Worm (Caenorhabditis elegans) whole organism, young adult: Measurements from ENCODE around the gene Y51B9A.8.

Experiments
- B0019.2 ChIP-seq: fragments of 200-800 bp; sonication (Bioruptor generic); conservative IDR thresholded peaks from 2 replicates; pipeline ENCODE4 v1.3.6; 2022; ENCODE audit warnings: missing genetic modification reagents, missing genetic modification characterization, missing compliant biosample characterization
- B0035.1 ChIP-seq: sonication (generic microtip); optimal IDR thresholded peaks from 2 replicates; lab custom pipeline; 2016; ENCODE audit warnings: missing genetic modification characterization, mild to moderate bottlenecking, missing compliant biosample characterization, missing genotype, missing genetic modification reagents
- C06A6.2 ChIP-seq: fragments of 200-800 bp; sonication (Bioruptor generic); conservative IDR thresholded peaks from 2 replicates; pipeline ENCODE4 v1.3.6; 2022; ENCODE audit warnings: missing genetic modification characterization, missing compliant biosample characterization
- D2030.7 ChIP-seq: fragments of 200-800 bp; sonication (Bioruptor generic); IDR thresholded peaks from 2 replicates; pipeline ENCODE4 v1.3.6; 2022; ENCODE audit warnings: missing genetic modification reagents, missing genetic modification characterization, missing compliant biosample characterization
- F10E7.11 ChIP-seq: sonication (generic microtip); optimal IDR thresholded peaks from 2 replicates; lab custom pipeline; 2017; ENCODE audit warnings: mild to moderate bottlenecking, missing genetic modification characterization, moderate library complexity, missing compliant biosample characterization
- F52B5.7 ChIP-seq: sonication (generic microtip); optimal IDR thresholded peaks from 2 replicates; lab custom pipeline; 2016; ENCODE audit warnings: mild to moderate bottlenecking, missing genetic modification characterization, missing compliant biosample characterization
- F57C9.4 ChIP-seq: sonication (generic microtip); optimal IDR thresholded peaks from 2 replicates; lab custom pipeline; 2017; ENCODE audit warnings: mild to moderate bottlenecking, missing genetic modification characterization, missing compliant biosample characterization
- T07F8.4 ChIP-seq: sonication (generic microtip); optimal IDR thresholded peaks from 2 replicates; lab custom pipeline; 2016; ENCODE audit warnings: mild to moderate bottlenecking, missing genetic modification characterization, moderate library complexity, missing compliant biosample characterization
- Y53G8AR.9 ChIP-seq: fragments of 200-800 bp; sonication (Bioruptor generic); conservative IDR thresholded peaks from 2 replicates; pipeline ENCODE4 v1.3.6; 2022; ENCODE audit warnings: missing genetic modification reagents, missing genetic modification characterization, missing compliant biosample characterization
- Y67H2A.10 ChIP-seq: fragments of 200-800 bp; sonication (Bioruptor generic); conservative IDR thresholded peaks from 2 replicates; pipeline ENCODE4 v1.3.6; 2022; ENCODE audit warnings: missing genetic modification reagents, missing genetic modification characterization, missing compliant biosample characterization
- Y79H2A.3 ChIP-seq: fragments of 200-800 bp; sonication (Bioruptor generic); conservative IDR thresholded peaks from 2 replicates; pipeline ENCODE4 v1.3.6; 2022; ENCODE audit warnings: missing genetic modification reagents, missing genetic modification characterization, missing compliant biosample characterization
- akir-1 ChIP-seq: fragments of 200-800 bp; sonication (Bioruptor generic); optimal IDR thresholded peaks from 2 replicates; lab custom pipeline; 2018; ENCODE audit warnings: mild to moderate bottlenecking, missing genetic modification characterization, moderate library complexity, missing compliant biosample characterization
- athp-1 ChIP-seq: sonication (generic microtip); optimal IDR thresholded peaks from 2 replicates; lab custom pipeline; 2017; ENCODE audit warnings: mild to moderate bottlenecking, missing genetic modification characterization, missing compliant biosample characterization
- attf-3 ChIP-seq: fragments of 200-800 bp; sonication (Bioruptor generic); conservative IDR thresholded peaks from 2 replicates; pipeline ENCODE4 v1.3.6; 2022; ENCODE audit warnings: missing genetic modification reagents, missing genetic modification characterization, missing compliant biosample characterization
- attf-6 ChIP-seq: fragments of 200-800 bp; sonication (Bioruptor generic); IDR thresholded peaks from 2 replicates; pipeline ENCODE4 v1.3.6; 2022; ENCODE audit warnings: missing genetic modification reagents, missing genetic modification characterization, missing compliant biosample characterization
- bed-1 ChIP-seq: fragments of 200-800 bp; sonication (Bioruptor generic); IDR thresholded peaks from 2 replicates; pipeline ENCODE4 v1.3.6; 2022; ENCODE audit warnings: missing genetic modification reagents, missing genetic modification characterization, missing compliant biosample characterization
- bed-2 ChIP-seq: fragments of 200-800 bp; sonication (Bioruptor generic); IDR thresholded peaks from 2 replicates; pipeline ENCODE4 v1.3.6; 2022; ENCODE audit warnings: missing genetic modification reagents, missing genetic modification characterization, missing compliant biosample characterization
- ccch-3 ChIP-seq: fragments of 200-800 bp; sonication (Bioruptor generic); optimal IDR thresholded peaks from 2 replicates; lab custom pipeline; 2018; ENCODE audit warnings: mild to moderate bottlenecking, missing genetic modification characterization, missing compliant biosample characterization
- ceh-27 ChIP-seq: fragments of 200-800 bp; sonication (Bioruptor generic); optimal IDR thresholded peaks from 2 replicates; lab custom pipeline; 2018; ENCODE audit warnings: mild to moderate bottlenecking, missing genetic modification characterization, moderate library complexity, missing compliant biosample characterization
- ceh-40 ChIP-seq: fragments of 200-800 bp; sonication (Bioruptor generic); IDR thresholded peaks from 2 replicates; pipeline ENCODE4 v1.3.6; 2022; ENCODE audit warnings: missing genetic modification characterization, missing compliant biosample characterization
- efl-1 ChIP-seq: fragments of 150-350 bp; optimal IDR thresholded peaks from 2 replicates; lab custom pipeline; 2014; ENCODE audit warnings: missing biosample characterization, missing genetic modification reagents, missing genetic modification characterization
- egl-44 ChIP-seq: fragments of 200-800 bp; sonication (Bioruptor generic); IDR thresholded peaks from 2 replicates; pipeline ENCODE4 v1.3.6; 2022; ENCODE audit warnings: missing genetic modification reagents, missing genetic modification characterization, missing compliant biosample characterization
- hlh-26 ChIP-seq: fragments of 200-800 bp; sonication (Bioruptor generic); conservative IDR thresholded peaks from 2 replicates; pipeline ENCODE4 v1.3.6; 2022; ENCODE audit warnings: missing genetic modification reagents, missing genetic modification characterization, missing compliant biosample characterization
- lin-40 ChIP-seq: sonication (generic microtip); optimal IDR thresholded peaks from 2 replicates; lab custom pipeline; 2016; ENCODE audit warnings: missing genetic modification characterization, mild to moderate bottlenecking, missing compliant biosample characterization, missing genotype, missing genetic modification reagents
- madf-3 ChIP-seq: fragments of 200-800 bp; sonication (Bioruptor generic); IDR thresholded peaks from 2 replicates; pipeline ENCODE4 v1.3.6; 2022; ENCODE audit warnings: missing genetic modification reagents, missing genetic modification characterization, missing compliant biosample characterization
- madf-8 ChIP-seq: fragments of 200-800 bp; sonication (Bioruptor generic); conservative IDR thresholded peaks from 2 replicates; pipeline ENCODE4 v1.3.6; 2022; ENCODE audit warnings: missing genetic modification reagents, missing genetic modification characterization, missing compliant biosample characterization
- mes-4 ChIP-seq: sonication (generic microtip); optimal IDR thresholded peaks from 2 replicates; lab custom pipeline; 2016; ENCODE audit warnings: missing genotype, missing genetic modification characterization, missing compliant biosample characterization
- nfya-1 ChIP-seq: sonication (generic microtip); optimal IDR thresholded peaks from 2 replicates; lab custom pipeline; 2017; ENCODE audit warnings: antibody characterized with exemption, missing compliant biosample characterization, missing genetic modification characterization, borderline replicate concordance; ENCODE audit not compliant: insufficient read depth
- nhr-120 ChIP-seq: fragments of 200-800 bp; sonication (Bioruptor generic); IDR thresholded peaks from 2 replicates; pipeline ENCODE4 v1.3.6; 2022; ENCODE audit warnings: missing genetic modification characterization, missing compliant biosample characterization
- pha-4 ChIP-seq: fragments of 150-350 bp; sonication (generic microtip); optimal IDR thresholded peaks from 2 replicates; lab custom pipeline; 2014; ENCODE audit warnings: missing biosample characterization, missing genetic modification reagents, missing genetic modification characterization
- rpc-1 ChIP-seq, 2 experiments: fragments of 150-350 bp in 1 of 2; sonication (generic microtip) in 1 of 2; optimal IDR thresholded peaks; 2 replicates each; lab custom pipeline; 2014 to 2018; ENCODE audit warnings: missing biosample characterization in 1 of 2, missing genetic modification characterization in 1 of 2, missing genetic modification reagents in 1 of 2, missing genotype in 1 of 2
- snpc-1.1 ChIP-seq: sonication (generic microtip); optimal IDR thresholded peaks from 2 replicates; lab custom pipeline; 2017; ENCODE audit warnings: missing genetic modification characterization, mild to moderate bottlenecking, missing compliant biosample characterization, antibody characterized with exemption, moderate library complexity, missing genotype, missing genetic modification reagents; ENCODE audit not compliant: insufficient read depth
- tbp1 ChIP-seq: fragments of 200-800 bp; sonication (Bioruptor generic); optimal IDR thresholded peaks from 2 replicates; lab custom pipeline; 2018; ENCODE audit warnings: mild to moderate bottlenecking, missing genetic modification characterization, missing compliant biosample characterization
- tbx-9 ChIP-seq: sonication (generic microtip); optimal IDR thresholded peaks from 2 replicates; lab custom pipeline; 2016; ENCODE audit warnings: borderline replicate concordance, missing genetic modification characterization, inconsistent platforms, missing compliant biosample characterization
- zim-3 ChIP-seq: sonication (generic microtip); optimal IDR thresholded peaks from 2 replicates; lab custom pipeline; 2017; ENCODE audit warnings: mild to moderate bottlenecking, missing genetic modification characterization, moderate library complexity, missing compliant biosample characterization
- ztf-18 ChIP-seq: sonication (generic microtip); optimal IDR thresholded peaks from 2 replicates; lab custom pipeline; 2016; ENCODE audit warnings: missing genotype, mild to moderate bottlenecking, missing genetic modification characterization, missing compliant biosample characterization
- ztf-26 ChIP-seq: sonication (generic microtip); optimal IDR thresholded peaks from 2 replicates; lab custom pipeline; 2017; ENCODE audit warnings: missing genetic modification characterization, missing compliant biosample characterization

Y51B9A.8 gene

ce11 chrII:9438227-9438626 lies 39.6 kb downstream of the Y51B9A.8 start, which contains the start of gene chil-13:
Gene chil-13 (minus strand): TSS chrII:9438327.
- TF ChIP-seq Y53G8AR.9 (GFP tag; lab: Robert Waterston, UW) (no peak), ceh-40 (GFP tag; lab: Robert Waterston, UW) (no peak)

ce11 chrII:9438853-9439252 lies 40.2 kb downstream of the Y51B9A.8 start:
- TF ChIP-seq Y79H2A.3 (no peak), efl-1 (no peak), ztf-26 (tag; lab: Kevin White, UChicago) (no peak), ccch-3 (GFP tag; lab: Kevin White, UChicago) (no peak), bed-1 (GFP tag; lab: Robert Waterston, UW) (no peak), F57C9.4 (tag; lab: Kevin White, UChicago) (no peak), bed-2 (GFP tag; lab: Robert Waterston, UW) (no peak), ztf-18 (no peak), B0019.2 (no peak), F52B5.7 (tag; lab: Kevin White, UChicago) (no peak), attf-6 (GFP tag; lab: Robert Waterston, UW) (no peak), tbx-9 (no peak), Y67H2A.10 (GFP tag; lab: Robert Waterston, UW) (no peak), mes-4 (no peak), nfya-1 (tag; lab: Kevin White, UChicago) (no peak), snpc-1.1 (tag; lab: Kevin White, UChicago) (no peak), pha-4 (tag; lab: Kevin White, UChicago) (no peak), ceh-27 (GFP tag; lab: Kevin White, UChicago) (no peak), athp-1 (no peak), B0035.1 (tag; lab: Kevin White, UChicago) (no peak)

ce11 chrII:9440060-9440459 lies 41.4 kb downstream of the Y51B9A.8 start, which contains the start of gene chil-17:
Gene chil-17 (minus strand): TSS chrII:9440160.
- TF ChIP-seq zim-3 (tag; lab: Kevin White, UChicago) (no peak), nhr-120 (GFP tag; lab: Robert Waterston, UW) (no peak), attf-3 (GFP tag; lab: Robert Waterston, UW) (no peak), ztf-18 (no peak), F10E7.11 (tag; lab: Kevin White, UChicago) (no peak), rpc-1 (optimal IDR thresholded peaks at IDR 0.05; lab: Kevin White, UChicago) (no peak), rpc-1 (tag; optimal IDR thresholded peaks at IDR 0.05; lab: Kevin White, UChicago) (no peak), ztf-26 (tag; lab: Kevin White, UChicago) (no peak), egl-44 (GFP tag; lab: Robert Waterston, UW) (no peak), tbp1 (GFP tag; lab: Kevin White, UChicago) (no peak), C06A6.2 (GFP tag; lab: Robert Waterston, UW) (no peak)

ce11 chrII:9441838-9442237 lies 43.2 kb downstream of the Y51B9A.8 start, which contains the start of gene chil-16:
Gene chil-16 (minus strand): TSS chrII:9441938.
- no peak for TF ChIP-seq D2030.7 (GFP tag; lab: Robert Waterston, UW)
- TF ChIP-seq T07F8.4, result no peak
- no peak for TF ChIP-seq lin-40 (tag; lab: Kevin White, UChicago)
- TF ChIP-seq rpc-1 (optimal IDR thresholded peaks at IDR 0.05; lab: Kevin White, UChicago), result no peak
- TF ChIP-seq rpc-1 (tag; optimal IDR thresholded peaks at IDR 0.05; lab: Kevin White, UChicago), result no peak
- no peak for TF ChIP-seq madf-8 (GFP tag; lab: Robert Waterston, UW)
- no peak for TF ChIP-seq nhr-120 (GFP tag; lab: Robert Waterston, UW)
- no peak for TF ChIP-seq madf-3 (GFP tag; lab: Robert Waterston, UW)
- TF ChIP-seq hlh-26 (GFP tag; lab: Robert Waterston, UW), result no peak
- no peak for TF ChIP-seq akir-1 (GFP tag; lab: Kevin White, UChicago)
